Fruit fly (Drosophila melanogaster) whole organism, prepupa: ENCODE measurements around the gene CG13937.

ENCODE experiments used
- CG11294 ChIP-seq: fragments of 200-800 bp; sonication (Bioruptor generic); IDR thresholded peaks from 2 replicates; pipeline ENCODE4 v1.3.6; 2022; ENCODE audit warnings: missing biosample characterization, missing genetic modification characterization
- CG11762 ChIP-seq: fragments of 200-800 bp; sonication (Bioruptor generic); optimal IDR thresholded peaks from 3 replicates; lab custom pipeline; 2016; ENCODE audit warnings: missing biosample characterization, missing genetic modification characterization; ENCODE audit not compliant: insufficient read depth
- CG15336 ChIP-seq: fragments of 200-800 bp; sonication (Bioruptor generic); IDR thresholded peaks from 2 replicates; pipeline ENCODE4 v1.3.6; 2022; ENCODE audit warnings: missing biosample characterization, missing genetic modification characterization
- CG1621 ChIP-seq: fragments of 200-800 bp; sonication (Bioruptor generic); optimal IDR thresholded peaks from 3 replicates; lab custom pipeline; 2018; ENCODE audit warnings: missing biosample characterization, mild to moderate bottlenecking, missing genetic modification characterization
- CG16779 ChIP-seq: fragments of 200-800 bp; sonication (Bioruptor generic); optimal IDR thresholded peaks from 3 replicates; lab custom pipeline; 2017; ENCODE audit warnings: missing biosample characterization, mild to moderate bottlenecking, missing genetic modification characterization
- CG3032 ChIP-seq: fragments of 200-800 bp; optimal IDR thresholded peaks from 2 replicates; lab custom pipeline; 2019; ENCODE audit warnings: missing biosample characterization, mild to moderate bottlenecking, missing genetic modification characterization, moderate library complexity
- CG31627 ChIP-seq: fragments of 200-800 bp; sonication (Bioruptor generic); optimal IDR thresholded peaks from 3 replicates; lab custom pipeline; 2016; ENCODE audit warnings: missing biosample characterization, missing genetic modification characterization
- CG34406 ChIP-seq: fragments of 200-800 bp; sonication (Bioruptor generic); optimal IDR thresholded peaks from 3 replicates; lab custom pipeline; 2016; ENCODE audit warnings: missing biosample characterization, missing genetic modification characterization
- CG4318 ChIP-seq: fragments of 200-800 bp; sonication (Bioruptor generic); optimal IDR thresholded peaks from 3 replicates; lab custom pipeline; 2017; ENCODE audit warnings: missing biosample characterization, mild to moderate bottlenecking, missing genetic modification characterization
- CG6163 ChIP-seq: fragments of 200-800 bp; sonication (Bioruptor generic); IDR thresholded peaks from 3 replicates; pipeline ENCODE4 v1.3.6; 2022; ENCODE audit warnings: missing biosample characterization, missing genetic modification characterization
- CG6792 ChIP-seq: fragments of 200-800 bp; sonication (Bioruptor generic); optimal IDR thresholded peaks from 3 replicates; lab custom pipeline; 2016; ENCODE audit warnings: missing biosample characterization, missing genetic modification characterization
- CG6808 ChIP-seq: fragments of 200-800 bp; sonication (Bioruptor generic); optimal IDR thresholded peaks from 3 replicates; lab custom pipeline; 2017; ENCODE audit warnings: missing biosample characterization, missing genetic modification characterization, mild to moderate bottlenecking, moderate library complexity, missing genetic modification reagents
- CG6854 ChIP-seq: fragments of 200-800 bp; sonication (Bioruptor generic); optimal IDR thresholded peaks from 2 replicates; lab custom pipeline; 2017; ENCODE audit warnings: missing biosample characterization, mild to moderate bottlenecking, missing genetic modification characterization
- CG7368 ChIP-seq: fragments of 200-800 bp; sonication (Bioruptor generic); optimal IDR thresholded peaks from 3 replicates; lab custom pipeline; 2016; ENCODE audit warnings: missing biosample characterization, missing genetic modification characterization
- CG8119 ChIP-seq: fragments of 200-800 bp; sonication (Bioruptor generic); IDR thresholded peaks from 3 replicates; pipeline ENCODE4 v1.3.6; 2022; ENCODE audit warnings: missing biosample characterization, missing genetic modification characterization
- CG8319 ChIP-seq: fragments of 200-800 bp; sonication (Bioruptor generic); optimal IDR thresholded peaks from 3 replicates; lab custom pipeline; 2016; ENCODE audit warnings: missing biosample characterization, missing genetic modification characterization
- CG8632 ChIP-seq: fragments of 200-800 bp; sonication (Bioruptor generic); optimal IDR thresholded peaks from 3 replicates; lab custom pipeline; 2016; ENCODE audit warnings: missing biosample characterization, missing genetic modification characterization
- CG9139 ChIP-seq: fragments of 200-800 bp; sonication (Bioruptor generic); optimal IDR thresholded peaks from 3 replicates; lab custom pipeline; 2017; ENCODE audit warnings: missing biosample characterization, mild to moderate bottlenecking, missing genetic modification characterization
- Eip75B ChIP-seq: fragments of 200-800 bp; sonication (Bioruptor generic); optimal IDR thresholded peaks from 3 replicates; lab custom pipeline; 2016; ENCODE audit warnings: missing biosample characterization, missing genetic modification characterization
- Eip78C ChIP-seq: fragments of 200-800 bp; sonication (Bioruptor generic); peaks from one replicate; lab custom pipeline; 2016; ENCODE audit warnings: missing biosample characterization, missing genetic modification characterization
- Gug ChIP-seq: fragments of 200-800 bp; sonication (Bioruptor generic); IDR thresholded peaks from 2 replicates; pipeline ENCODE4 v1.3.6; 2022; ENCODE audit warnings: missing biosample characterization, missing genetic modification characterization
- Hr4 ChIP-seq: fragments of 200-800 bp; sonication (Bioruptor generic); optimal IDR thresholded peaks from 3 replicates; lab custom pipeline; 2016; ENCODE audit warnings: missing biosample characterization, missing genetic modification characterization
- Lpt ChIP-seq: fragments of 200-800 bp; sonication (Bioruptor generic); optimal IDR thresholded peaks from 3 replicates; lab custom pipeline; 2016; ENCODE audit warnings: missing biosample characterization, missing genetic modification characterization
- Smox ChIP-seq: fragments of 200-800 bp; sonication (Bioruptor generic); optimal IDR thresholded peaks from 3 replicates; lab custom pipeline; 2016; ENCODE audit warnings: missing biosample characterization, missing genetic modification characterization
- Sox102F ChIP-seq: fragments of 200-800 bp; sonication (Bioruptor generic); optimal IDR thresholded peaks from 2 replicates; lab custom pipeline; 2016; ENCODE audit warnings: missing biosample characterization, mild to moderate bottlenecking, missing genetic modification characterization
- Sox14 ChIP-seq: fragments of 200-800 bp; sonication (Bioruptor generic); optimal IDR thresholded peaks from 3 replicates; lab custom pipeline; 2016; ENCODE audit warnings: missing biosample characterization, missing genetic modification characterization
- Sox15 ChIP-seq: fragments of 200-800 bp; sonication (Bioruptor generic); optimal IDR thresholded peaks from 3 replicates; lab custom pipeline; 2016; ENCODE audit warnings: missing biosample characterization, missing genetic modification characterization
- dsx ChIP-seq: fragments of 200-800 bp; optimal IDR thresholded peaks from 3 replicates; lab custom pipeline; 2019; ENCODE audit warnings: missing biosample characterization, mild to moderate bottlenecking, missing genetic modification characterization, moderate library complexity; ENCODE audit not compliant: poor library complexity, severe bottlenecking
- eg ChIP-seq: fragments of 200-800 bp; sonication (Bioruptor generic); IDR thresholded peaks from 3 replicates; pipeline ENCODE4 v1.3.6; 2022; ENCODE audit warnings: missing biosample characterization, missing genetic modification characterization
- esn ChIP-seq: fragments of 200-800 bp; sonication (Bioruptor generic); optimal IDR thresholded peaks from 2 replicates; lab custom pipeline; 2016; ENCODE audit warnings: missing biosample characterization, mild to moderate bottlenecking, missing genetic modification characterization, moderate library complexity
- fd59A ChIP-seq: fragments of 200-800 bp; sonication (Bioruptor generic); optimal IDR thresholded peaks from 2 replicates; lab custom pipeline; 2017; ENCODE audit warnings: missing biosample characterization, mild to moderate bottlenecking, missing genetic modification characterization, missing genetic modification reagents
- fd85E ChIP-seq: fragments of 200-800 bp; sonication (Bioruptor generic); optimal IDR thresholded peaks from 3 replicates; lab custom pipeline; 2016; ENCODE audit warnings: missing biosample characterization, missing genetic modification characterization
- fkh ChIP-seq: fragments of 200-800 bp; sonication (Bioruptor generic); optimal IDR thresholded peaks from 3 replicates; lab custom pipeline; 2017; ENCODE audit warnings: missing biosample characterization, mild to moderate bottlenecking, missing genetic modification characterization, moderate library complexity
- lz ChIP-seq: fragments of 200-800 bp; sonication (Bioruptor generic); optimal IDR thresholded peaks from 3 replicates; lab custom pipeline; 2016; ENCODE audit warnings: missing biosample characterization, missing genetic modification characterization
- net ChIP-seq: fragments of 200-800 bp; sonication (Bioruptor generic); optimal IDR thresholded peaks from 3 replicates; lab custom pipeline; 2016; ENCODE audit warnings: missing biosample characterization, missing genetic modification characterization
- pdm3 ChIP-seq: fragments of 200-800 bp; sonication (Bioruptor generic); optimal IDR thresholded peaks from 3 replicates; lab custom pipeline; 2016; ENCODE audit warnings: missing biosample characterization, missing genetic modification characterization
- salr ChIP-seq, 2 experiments: fragments of 200-800 bp; sonication (Bioruptor generic); optimal IDR thresholded peaks; 3 replicates each; lab custom pipeline; 2016 to 2018; ENCODE audit warnings: missing biosample characterization in 2 of 2, missing genetic modification characterization in 2 of 2, mild to moderate bottlenecking in 1 of 2
- spab ChIP-seq: fragments of 200-800 bp; sonication (Bioruptor generic); optimal IDR thresholded peaks from 2 replicates; lab custom pipeline; 2017; ENCODE audit warnings: missing biosample characterization, mild to moderate bottlenecking, missing genetic modification characterization, missing genetic modification reagents
- svp ChIP-seq: fragments of 200-800 bp; sonication (Bioruptor generic); peaks from one replicate; lab custom pipeline; 2016; ENCODE audit warnings: missing biosample characterization, missing genetic modification characterization
- topi ChIP-seq: fragments of 200-800 bp; sonication (Bioruptor generic); optimal IDR thresholded peaks from 3 replicates; lab custom pipeline; 2016; ENCODE audit warnings: missing biosample characterization, missing genetic modification characterization

The CG13937 gene

dm6 chr3L:1876215-1876625 is 6.6 kb downstream of the CG13937 start, which contains the start of gene dre4 (continued):
- no peak for TF ChIP-seq fd59A (GFP tag; lab: Kevin White, UChicago)
- TF ChIP-seq svp (GFP tag; lab: Kevin White, UChicago) = no peak
- TF ChIP-seq spab (GFP tag; lab: Kevin White, UChicago) = peak; percentile 40
- TF ChIP-seq CG6163 (GFP tag; lab: Robert Waterston, UW) = peak; percentile 66; the same call in 1 of the 3 replicates
- peak; percentile 69 for TF ChIP-seq esn (GFP tag; lab: Kevin White, UChicago)
- no peak for TF ChIP-seq Smox
- peak; percentile 68 for TF ChIP-seq Hr4 (GFP tag; lab: Kevin White, UChicago)
- TF ChIP-seq Lpt (GFP tag; lab: Kevin White, UChicago) = peak; percentile 31
- TF ChIP-seq CG34406 (GFP tag; lab: Kevin White, UChicago) = peak; percentile 42
- peak; percentile 6 for TF ChIP-seq CG11762
- peak; percentile 59 for TF ChIP-seq Sox102F
- TF ChIP-seq salr (GFP tag; optimal IDR thresholded peaks at IDR 0.05; lab: Kevin White, UChicago) = peak in 1 of 2 experiments; percentile 22
- no peak for TF ChIP-seq CG6808 (GFP tag; lab: Kevin White, UChicago)
- peak; percentile 75 for TF ChIP-seq Sox14 (GFP tag; lab: Kevin White, UChicago)
- peak; percentile 59 for TF ChIP-seq lz (GFP tag; lab: Kevin White, UChicago)
- no peak for TF ChIP-seq Eip75B (GFP tag; lab: Kevin White, UChicago)
- no peak for TF ChIP-seq fkh (GFP tag; lab: Kevin White, UChicago)
- peak; percentile 51 for TF ChIP-seq CG3032
- TF ChIP-seq topi (GFP tag; lab: Kevin White, UChicago) = peak; percentile 63
- peak; percentile 19 for TF ChIP-seq CG16779 (tag; lab: Kevin White, UChicago)
- TF ChIP-seq Sox15 (GFP tag; lab: Kevin White, UChicago) = peak; percentile 26
- peak; percentile 52 for TF ChIP-seq CG7368
- peak; percentile 46 for TF ChIP-seq net (GFP tag; lab: Kevin White, UChicago)

DNA sequence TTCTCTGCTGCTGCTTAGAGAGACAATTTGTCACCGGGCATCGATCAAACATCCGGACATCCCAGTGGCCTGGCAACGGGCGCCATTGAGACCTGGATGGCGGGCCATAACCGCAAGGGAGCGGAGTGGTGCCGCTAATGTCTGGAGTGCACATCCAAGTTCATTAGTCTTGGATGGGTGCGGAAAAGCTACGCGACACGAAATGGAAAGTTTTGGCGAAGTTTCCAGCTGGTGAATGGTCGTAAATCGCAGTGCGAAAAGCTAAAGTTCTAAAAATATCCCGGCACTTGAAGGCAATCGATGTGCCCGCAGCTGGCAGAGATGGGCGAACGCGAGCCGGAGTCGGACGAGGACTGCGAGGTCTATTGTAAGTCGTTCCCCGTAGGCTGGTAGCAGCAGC is 13.1 kb downstream of the CG13937 start, which contains the start of gene CG13924:
TSS of gene CG13924 (plus strand) at position 301 of the 400 bp plus-strand sequence.
- no peak for TF ChIP-seq Sox102F
- TF ChIP-seq CG4318 (GFP tag; lab: Kevin White, UChicago) = no peak
- TF ChIP-seq CG3032 = no peak
- TF ChIP-seq fkh (GFP tag; lab: Kevin White, UChicago) = no peak
- no peak for TF ChIP-seq net (GFP tag; lab: Kevin White, UChicago)
- TF ChIP-seq Hr4 (GFP tag; lab: Kevin White, UChicago) = no peak
- no peak for TF ChIP-seq CG31627 (GFP tag; lab: Kevin White, UChicago)
- TF ChIP-seq CG8632 (GFP tag; lab: Kevin White, UChicago) = no peak
- TF ChIP-seq lz (GFP tag; lab: Kevin White, UChicago) = no peak
- no peak for TF ChIP-seq CG9139 (GFP tag; lab: Kevin White, UChicago)
- TF ChIP-seq fd85E (GFP tag; lab: Kevin White, UChicago) = no peak

dm6 chr3L:1868841-1869240 is 14.0 kb downstream of the CG13937 start:
- TF ChIP-seq CG1621 (no peak), topi (GFP tag; lab: Kevin White, UChicago) (peak; percentile 32), CG15336 (GFP tag; lab: Robert Waterston, UW) (peak; percentile 36; the same call in 1 of the 2 replicates), Eip78C (GFP tag; lab: Kevin White, UChicago) (peak; percentile 65), lz (GFP tag; lab: Kevin White, UChicago) (peak; percentile 11), CG6854 (GFP tag; lab: Kevin White, UChicago) (no peak), CG3032 (peak; percentile 23), eg (GFP tag; lab: Robert Waterston, UW) (peak; percentile 64; the same call in 2 of the 3 replicates), CG6163 (GFP tag; lab: Robert Waterston, UW) (peak; percentile 67), CG8319 (GFP tag; lab: Kevin White, UChicago) (peak; percentile 21), CG4318 (GFP tag; lab: Kevin White, UChicago) (no peak), CG11294 (GFP tag; lab: Robert Waterston, UW) (peak; percentile 9; the same call in 1 of the 2 replicates), CG6792 (GFP tag; lab: Kevin White, UChicago) (peak; percentile 6), esn (GFP tag; lab: Kevin White, UChicago) (peak; percentile 37), salr (GFP tag; optimal IDR thresholded peaks at IDR 0.05; lab: Kevin White, UChicago) (no peak), dsx (GFP tag; lab: Kevin White, UChicago) (peak; percentile 0), svp (GFP tag; lab: Kevin White, UChicago) (peak; percentile 73), CG8119 (GFP tag; lab: Robert Waterston, UW) (peak; percentile 39; the same call in 2 of the 3 replicates), CG31627 (GFP tag; lab: Kevin White, UChicago) (peak; percentile 9), Gug (GFP tag; lab: Robert Waterston, UW) (peak; percentile 68), CG8632 (GFP tag; lab: Kevin White, UChicago) (peak; percentile 32), pdm3 (GFP tag; lab: Kevin White, UChicago) (no peak)
- TF ChIP-seq, all 60 proteins: peak for 17
